Worm (Caenorhabditis elegans): ENCODE data around the gene let-756.

let-756 gene

ce11 chrIII:6368524-6368923 lies 38.4 kb upstream of the let-756 start:
- TF ChIP-seq klf-2 (GFP tag; conservative IDR thresholded peaks at IDR 0.05): no peak
- TF ChIP-seq ztf-23 (GFP tag; IDR thresholded peaks at IDR 0.05): no peak
- no peak for TF ChIP-seq tab-1 (GFP tag; IDR thresholded peaks at IDR 0.05)
- no peak for TF ChIP-seq flt-1 (GFP tag; IDR thresholded peaks at IDR 0.05)
- TF ChIP-seq cog-1 (tag; optimal IDR thresholded peaks at IDR 0.05): no peak

ce11 chrIII:6373850-6374474 lies 33.0 kb upstream of the let-756 start:
- TF ChIP-seq tab-1 (GFP tag; IDR thresholded peaks at IDR 0.05) (no peak), ztf-23 (GFP tag; IDR thresholded peaks at IDR 0.05) (no peak), cog-1 (tag; optimal IDR thresholded peaks at IDR 0.05) (no peak), ref-1 (GFP tag; conservative IDR thresholded peaks at IDR 0.05) (no peak), T22C8.4 (GFP tag; IDR thresholded peaks at IDR 0.05) (no peak), klf-2 (GFP tag; conservative IDR thresholded peaks at IDR 0.05) (no peak), ztf-29 (GFP tag; IDR thresholded peaks at IDR 0.05) (no peak), med-1 (GFP tag; optimal IDR thresholded peaks at IDR 0.05; ENCODE audit: insufficient read depth) (no peak), flt-1 (GFP tag; IDR thresholded peaks at IDR 0.05) (no peak)

ce11 chrIII:6374947-6375415 lies 31.9 kb upstream of the let-756 start, which contains the start of the genes rps-13 and nfx-1:
Gene rps-13 (minus strand): TSS chrIII:6374997.
Gene nfx-1 (plus strand): TSS chrIII:6375379.
- TF ChIP-seq tab-1 (GFP tag; IDR thresholded peaks at IDR 0.05) (no peak), cog-1 (tag; optimal IDR thresholded peaks at IDR 0.05) (peak; percentile 65), flt-1 (GFP tag; IDR thresholded peaks at IDR 0.05) (peak; percentile 72)

ce11 chrIII:6379129-6379528 lies 27.8 kb upstream of the let-756 start, which contains the start of gene C16A3.6:
Gene C16A3.6 (plus strand): TSS chrIII:6379212.
- TF ChIP-seq flt-1 (GFP tag; IDR thresholded peaks at IDR 0.05) (peak; percentile 63; the same call in 1 of the 2 replicates), klf-2 (GFP tag; conservative IDR thresholded peaks at IDR 0.05) (no peak), med-1 (GFP tag; optimal IDR thresholded peaks at IDR 0.05; ENCODE audit: insufficient read depth) (no peak)

ce11 chrIII:6380472-6380871 lies 26.5 kb upstream of the let-756 start, which contains the start of gene C16A3.5:
Gene C16A3.5 (plus strand): TSS chrIII:6380772.
- TF ChIP-seq cog-1 (tag; optimal IDR thresholded peaks at IDR 0.05): no peak
- TF ChIP-seq ref-1 (GFP tag; conservative IDR thresholded peaks at IDR 0.05): no peak
- TF ChIP-seq med-1 (GFP tag; optimal IDR thresholded peaks at IDR 0.05; ENCODE audit: insufficient read depth): no peak
- TF ChIP-seq ztf-23 (GFP tag; IDR thresholded peaks at IDR 0.05): no peak
- TF ChIP-seq klf-2 (GFP tag; conservative IDR thresholded peaks at IDR 0.05): no peak
- TF ChIP-seq T22C8.4 (GFP tag; IDR thresholded peaks at IDR 0.05): no peak
- no peak for TF ChIP-seq tab-1 (GFP tag; IDR thresholded peaks at IDR 0.05)
- TF ChIP-seq flt-1 (GFP tag; IDR thresholded peaks at IDR 0.05): no peak
- TF ChIP-seq ztf-29 (GFP tag; IDR thresholded peaks at IDR 0.05): no peak

- TF ChIP-seq flt-1 (GFP tag; IDR thresholded peaks at IDR 0.05) (no peak), ref-1 (GFP tag; conservative IDR thresholded peaks at IDR 0.05) (no peak), ztf-23 (GFP tag; IDR thresholded peaks at IDR 0.05) (no peak), med-1 (GFP tag; optimal IDR thresholded peaks at IDR 0.05; ENCODE audit: insufficient read depth) (no peak), cog-1 (tag; optimal IDR thresholded peaks at IDR 0.05) (no peak), T22C8.4 (GFP tag; IDR thresholded peaks at IDR 0.05) (no peak), klf-2 (GFP tag; conservative IDR thresholded peaks at IDR 0.05) (no peak), ztf-29 (GFP tag; IDR thresholded peaks at IDR 0.05) (no peak), tab-1 (GFP tag; IDR thresholded peaks at IDR 0.05) (no peak)
Observed at ce11 chrIII:6381584-6382391, 25.1 kb upstream of the let-756 start, which contains the start of gene znf-622. Gene znf-622 (plus strand): TSS chrIII:6381634.

- TF ChIP-seq med-1 (GFP tag; optimal IDR thresholded peaks at IDR 0.05; ENCODE audit: insufficient read depth): no peak
- TF ChIP-seq ref-1 (GFP tag; conservative IDR thresholded peaks at IDR 0.05): no peak
- TF ChIP-seq cog-1 (tag; optimal IDR thresholded peaks at IDR 0.05): no peak
Observed at ce11 chrIII:6382987-6383602, 23.8 kb upstream of the let-756 start, which contains the start of gene let-716. Gene let-716 (plus strand): TSS chrIII:6383552.

- no peak for TF ChIP-seq tab-1 (GFP tag; IDR thresholded peaks at IDR 0.05)
- no peak for TF ChIP-seq klf-2 (GFP tag; conservative IDR thresholded peaks at IDR 0.05)
- no peak for TF ChIP-seq T22C8.4 (GFP tag; IDR thresholded peaks at IDR 0.05)
- TF ChIP-seq ztf-29 (GFP tag; IDR thresholded peaks at IDR 0.05): no peak
- TF ChIP-seq flt-1 (GFP tag; IDR thresholded peaks at IDR 0.05): no peak
- no peak for TF ChIP-seq cog-1 (tag; optimal IDR thresholded peaks at IDR 0.05)
- TF ChIP-seq ref-1 (GFP tag; conservative IDR thresholded peaks at IDR 0.05): no peak
- no peak for TF ChIP-seq med-1 (GFP tag; optimal IDR thresholded peaks at IDR 0.05; ENCODE audit: insufficient read depth)
- TF ChIP-seq ztf-23 (GFP tag; IDR thresholded peaks at IDR 0.05): no peak
Observed at ce11 chrIII:6389533-6389932, 17.4 kb upstream of the let-756 start, which contains the start of gene C16A3.2. Gene C16A3.2 (plus strand): TSS chrIII:6389833.

- TF ChIP-seq ref-1 (GFP tag; conservative IDR thresholded peaks at IDR 0.05): no peak
Observed at ce11 chrIII:6390644-6391043, 16.3 kb upstream of the let-756 start, which contains the start of gene smrc-1. Gene smrc-1 (plus strand): TSS chrIII:6390944.

All from whole organism, midembryonic.